Worm (Caenorhabditis elegans): Measurements from ENCODE around the gene ZC412.5.
"Not testable (repeated sequence)": the region's sequence is repeated elsewhere in the genome, so short reads cannot be mapped to it uniquely, and the experiment has no call there.

ZC412.5 gene

ce11 chrV:14835075-14835991, 39.9 kb downstream of the ZC412.5 start:
- no peak for TF ChIP-seq ama-1 (optimal IDR thresholded peaks at IDR 0.05)
- TF ChIP-seq tbx-11 (GFP tag; IDR thresholded peaks at IDR 0.05): no peak
- no peak for TF ChIP-seq hmg-4 (GFP tag; optimal IDR thresholded peaks at IDR 0.05)
- no peak for TF ChIP-seq tbx-37 (GFP tag; conservative IDR thresholded peaks at IDR 0.05)
- no peak for TF ChIP-seq tra-4 (tag; optimal IDR thresholded peaks at IDR 0.05)
- no peak for TF ChIP-seq sea-1 (GFP tag; conservative IDR thresholded peaks at IDR 0.05)
- no peak for TF ChIP-seq ceh-13 (GFP tag; optimal IDR thresholded peaks at IDR 0.05)
- TF ChIP-seq ceh-36 (tag; optimal IDR thresholded peaks at IDR 0.05): no peak
- TF ChIP-seq aly-1 (tag; optimal IDR thresholded peaks at IDR 0.05): no peak
- no peak for TF ChIP-seq flt-1 (GFP tag; IDR thresholded peaks at IDR 0.05)
- TF ChIP-seq scrt-1 (GFP tag; IDR thresholded peaks at IDR 0.05): no peak
- no peak for TF ChIP-seq pes-1 (GFP tag; IDR thresholded peaks at IDR 0.05)

DNA sequence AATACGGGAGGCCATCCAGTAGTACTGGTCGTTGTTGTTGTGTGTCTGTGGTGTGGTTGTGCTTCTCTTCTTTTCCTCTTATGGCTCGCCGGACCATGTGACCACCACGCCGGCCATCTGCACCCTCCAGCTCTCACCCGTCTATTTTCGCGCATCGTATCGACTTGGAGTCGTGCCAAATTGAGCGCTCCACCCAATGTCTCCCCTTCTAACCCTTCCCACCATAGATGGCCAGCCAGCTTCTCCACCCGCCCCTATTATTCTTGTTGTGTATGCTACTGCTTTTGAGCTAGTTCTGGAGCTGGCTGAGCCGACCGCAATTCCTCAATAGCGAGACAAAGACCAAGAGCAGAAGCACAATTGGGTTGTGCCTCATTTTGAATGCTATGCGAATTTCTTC, 42.1 kb downstream of the ZC412.5 start:
- TF ChIP-seq F13C5.2 (tag; optimal IDR thresholded peaks at IDR 0.05) (peak; percentile 24), hnd-1 (tag; optimal IDR thresholded peaks at IDR 0.05) (no peak), hmg-4 (GFP tag; optimal IDR thresholded peaks at IDR 0.05) (peak; percentile 25), aly-1 (tag; optimal IDR thresholded peaks at IDR 0.05) (peak; percentile 39)

- no peak for TF ChIP-seq hnd-1 (tag; optimal IDR thresholded peaks at IDR 0.05)
- TF ChIP-seq aly-1 (tag; optimal IDR thresholded peaks at IDR 0.05): no peak
- TF ChIP-seq flt-1 (GFP tag; IDR thresholded peaks at IDR 0.05): no peak
- no peak for TF ChIP-seq sea-1 (GFP tag; conservative IDR thresholded peaks at IDR 0.05)
- no peak for TF ChIP-seq tbx-37 (GFP tag; conservative IDR thresholded peaks at IDR 0.05)
- TF ChIP-seq B0310.2 (tag; optimal IDR thresholded peaks at IDR 0.05): no peak
- no peak for TF ChIP-seq tra-4 (tag; optimal IDR thresholded peaks at IDR 0.05)
These were observed 42.5 kb downstream of the ZC412.5 start for ce11 chrV:14832789-14833187.

DNA sequence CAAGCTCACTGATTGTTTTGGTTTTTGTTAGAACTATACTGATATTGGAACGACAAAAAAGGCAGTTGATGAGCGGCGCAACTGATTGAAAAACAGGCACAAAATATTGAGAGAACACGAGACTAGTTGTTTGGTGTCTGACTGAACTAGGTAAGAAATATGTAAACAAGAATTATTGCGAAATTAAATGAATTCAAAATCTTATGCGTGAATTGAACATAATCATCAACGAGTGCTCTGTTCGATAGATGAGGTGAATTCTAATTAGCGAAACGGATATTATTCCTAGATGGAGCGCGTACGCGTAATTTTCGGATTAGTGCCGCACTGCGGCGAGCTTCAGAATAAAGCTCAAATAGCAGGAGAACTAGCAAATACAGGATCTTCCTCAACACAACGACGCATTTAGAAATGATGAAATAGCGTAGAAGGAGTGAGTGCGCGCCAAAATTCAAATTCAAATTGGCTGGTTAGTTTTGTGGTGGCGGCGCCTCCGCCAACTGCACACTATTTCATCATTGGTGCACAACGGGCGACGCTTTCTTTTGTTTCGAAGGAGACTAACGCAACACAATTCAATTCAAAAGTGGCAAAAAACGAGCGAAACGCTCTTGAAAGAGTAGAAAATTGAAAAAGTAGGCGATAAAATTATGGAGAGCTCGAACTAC, 43.0 kb downstream of the ZC412.5 start:
- TF ChIP-seq ama-1 (optimal IDR thresholded peaks at IDR 0.05) (no peak), pes-1 (GFP tag; IDR thresholded peaks at IDR 0.05) (no peak), tbx-37 (GFP tag; conservative IDR thresholded peaks at IDR 0.05) (no peak), tra-4 (tag; optimal IDR thresholded peaks at IDR 0.05) (no peak), scrt-1 (GFP tag; IDR thresholded peaks at IDR 0.05) (no peak), ceh-13 (GFP tag; optimal IDR thresholded peaks at IDR 0.05) (no peak)

DNA sequence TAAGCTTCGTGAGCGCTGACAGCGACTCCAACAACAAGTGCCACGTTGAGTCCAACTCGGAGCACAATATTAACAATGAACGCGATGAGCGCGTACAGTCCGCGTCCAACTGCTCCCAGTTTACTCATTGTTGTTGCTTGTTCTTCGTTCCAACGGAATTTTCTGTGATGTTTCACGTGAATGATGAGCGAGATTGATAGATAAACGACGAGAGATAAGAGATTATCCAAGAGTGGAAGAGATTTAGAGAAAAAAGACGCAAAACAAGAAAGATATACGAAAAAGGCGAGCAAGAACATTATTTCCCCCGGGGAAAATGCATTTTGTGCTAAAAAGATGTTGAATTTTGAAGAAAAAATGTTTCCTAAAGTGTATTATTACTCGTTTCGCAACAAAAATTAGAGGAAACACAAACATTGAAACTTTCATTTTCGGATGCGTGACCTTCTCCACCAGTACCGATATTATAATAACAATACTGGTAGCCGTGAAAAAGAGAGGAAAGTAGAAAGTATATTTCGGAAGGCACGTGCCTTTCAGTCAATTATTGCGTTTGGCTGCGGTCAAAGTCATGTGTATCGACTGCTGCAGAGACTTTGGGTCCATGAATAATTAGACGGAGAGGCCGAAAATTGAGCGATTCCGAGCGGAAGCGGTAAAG, 43.7 kb downstream of the ZC412.5 start:
- no peak for TF ChIP-seq aly-1 (tag; optimal IDR thresholded peaks at IDR 0.05)
- TF ChIP-seq tra-4 (tag; optimal IDR thresholded peaks at IDR 0.05): no peak
- no peak for TF ChIP-seq tbx-11 (GFP tag; IDR thresholded peaks at IDR 0.05)
- no peak for TF ChIP-seq flt-1 (GFP tag; IDR thresholded peaks at IDR 0.05)
- TF ChIP-seq tbx-37 (GFP tag; conservative IDR thresholded peaks at IDR 0.05): no peak
- TF ChIP-seq F13C5.2 (tag; optimal IDR thresholded peaks at IDR 0.05): no peak
- no peak for TF ChIP-seq pes-1 (GFP tag; IDR thresholded peaks at IDR 0.05)
- no peak for TF ChIP-seq ceh-36 (tag; optimal IDR thresholded peaks at IDR 0.05)
- no peak for TF ChIP-seq hnd-1 (tag; optimal IDR thresholded peaks at IDR 0.05)

ce11 chrV:14830267-14831175, 44.8 kb downstream of the ZC412.5 start:
- TF ChIP-seq aly-1 (tag; optimal IDR thresholded peaks at IDR 0.05) (peak; percentile 29), tra-4 (tag; optimal IDR thresholded peaks at IDR 0.05) (no peak), B0310.2 (tag; optimal IDR thresholded peaks at IDR 0.05) (peak; percentile 19), tbx-37 (GFP tag; conservative IDR thresholded peaks at IDR 0.05) (no peak), hmg-4 (GFP tag; optimal IDR thresholded peaks at IDR 0.05) (peak; percentile 48), hmbx-1 (tag; optimal IDR thresholded peaks at IDR 0.05) (no peak)

DNA sequence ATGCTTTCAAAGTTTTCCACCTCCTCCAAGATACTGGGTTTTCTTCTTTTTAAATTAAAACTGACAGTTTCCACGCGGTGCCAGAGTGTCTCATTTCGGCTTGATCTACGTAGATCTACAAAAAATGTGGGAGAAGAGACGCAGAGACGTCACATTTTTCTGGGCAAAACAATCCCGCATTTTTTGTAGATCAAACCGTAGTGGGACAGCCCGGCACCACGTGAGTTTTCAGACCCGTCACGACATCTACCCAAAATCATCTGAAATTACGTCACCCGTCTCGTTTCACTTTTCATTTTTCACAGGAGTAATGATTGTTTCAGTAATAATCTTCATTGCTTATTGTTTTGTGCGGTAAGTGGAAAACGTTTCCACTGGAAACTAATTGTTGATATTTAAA, 46.9 kb downstream of the ZC412.5 start:
- TF ChIP-seq tbx-37 (GFP tag; conservative IDR thresholded peaks at IDR 0.05) (no peak), scrt-1 (GFP tag; IDR thresholded peaks at IDR 0.05) (no peak), aly-1 (tag; optimal IDR thresholded peaks at IDR 0.05) (no peak)

DNA sequence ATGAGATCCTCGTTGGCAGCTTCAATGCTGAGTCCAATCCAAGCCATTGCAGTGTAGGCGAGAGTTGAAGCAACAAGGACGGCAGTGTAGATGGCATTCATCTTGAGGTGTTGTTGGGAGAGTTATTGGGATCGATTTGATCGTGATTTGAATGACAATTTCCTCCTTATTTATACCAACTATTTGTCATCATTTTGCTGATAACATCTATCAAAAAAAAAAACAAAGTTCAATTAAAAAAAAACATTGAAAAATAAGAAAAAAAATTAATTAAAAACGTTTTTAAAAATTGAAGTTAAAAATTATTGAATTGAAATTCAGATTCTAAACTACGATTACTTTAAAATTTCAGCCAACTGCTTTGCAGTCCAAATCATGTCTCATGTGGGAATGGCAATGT, 48.3 kb downstream of the ZC412.5 start, which contains the start of gene nspa-8:
TSS of gene nspa-8 (minus strand) at position 101 of the 400 bp plus-strand sequence.
- not testable (repeated sequence) for TF ChIP-seq scrt-1 (GFP tag; IDR thresholded peaks at IDR 0.05); hmg-4 (GFP tag; optimal IDR thresholded peaks at IDR 0.05); tbx-11 (GFP tag; IDR thresholded peaks at IDR 0.05)
